Worm (Caenorhabditis elegans): Measurements from ENCODE around the gene T24F1.7.

Gene T24F1.7

ce11 chrII:11345570-11346029, 33.3 kb downstream of the T24F1.7 start, which contains the start of gene nduf-11 (continued):
- TF ChIP-seq lim-7 (GFP tag; IDR thresholded peaks at IDR 0.05) (no peak), ztf-7 (tag; optimal IDR thresholded peaks at IDR 0.05) (peak; percentile 48), attf-4 (tag; optimal IDR thresholded peaks at IDR 0.05) (no peak), set-16 (GFP tag; IDR thresholded peaks at IDR 0.05) (no peak), zfp-3 (GFP tag; conservative IDR thresholded peaks at IDR 0.05) (peak; percentile 58; the same call in 1 of the 2 replicates), nhr-11 (tag; optimal IDR thresholded peaks at IDR 0.05) (peak; percentile 53), madf-5 (GFP tag; IDR thresholded peaks at IDR 0.05) (no peak), hlh-11 (tag; optimal IDR thresholded peaks at IDR 0.05) (peak; percentile 78), egl-27 (tag; optimal IDR thresholded peaks at IDR 0.05) (no peak), spr-3 (GFP tag; optimal IDR thresholded peaks at IDR 0.05) (peak; percentile 27), T26A8.4 (GFP tag; IDR thresholded peaks at IDR 0.05) (peak; percentile 80), F37D6.2 (tag; optimal IDR thresholded peaks at IDR 0.05) (peak; percentile 68), ceh-20 (GFP tag; IDR thresholded peaks at IDR 0.05) (peak; percentile 72), hmg-1.1 (GFP tag; IDR thresholded peaks at IDR 0.05) (peak; percentile 61), unc-62 (GFP tag; optimal IDR thresholded peaks at IDR 0.05 in 1 of 2) (peak in 1 of 2 experiments; percentile 89), unc-62 (tag; optimal IDR thresholded peaks at IDR 0.05) (no peak), daf-19 (GFP tag; conservative IDR thresholded peaks at IDR 0.05) (no peak), unc-39 (tag; optimal IDR thresholded peaks at IDR 0.05) (no peak), ama-1 (optimal IDR thresholded peaks at IDR 0.05) (peak; percentile 18), zip-11 (GFP tag; IDR thresholded peaks at IDR 0.05) (no peak), lsy-2 (tag; optimal IDR thresholded peaks at IDR 0.05) (peak; percentile 6 to 92), nhr-48 (tag; optimal IDR thresholded peaks at IDR 0.05) (peak; percentile 51), nhr-28 (tag; optimal IDR thresholded peaks at IDR 0.05) (peak; percentile 51), ceh-82 (tag; optimal IDR thresholded peaks at IDR 0.05) (no peak), nhr-102 (tag; optimal IDR thresholded peaks at IDR 0.05) (peak; percentile 89), tra-1 (GFP tag; IDR thresholded peaks at IDR 0.05) (no peak), pha-4 (GFP tag; IDR thresholded peaks at IDR 0.05) (peak; percentile 77; the same call in 1 of the 2 replicates), pha-4 (tag; optimal IDR thresholded peaks at IDR 0.05) (peak; percentile 64), vab-7 (GFP tag; IDR thresholded peaks at IDR 0.05) (no peak)

ce11 chrII:11347878-11348556, 35.7 kb downstream of the T24F1.7 start, which contains the start of the genes B0491.6 and pigm-1:
Gene B0491.6 (minus strand): TSS chrII:11348343.
Gene pigm-1 (plus strand): TSS chrII:11348445.
- TF ChIP-seq php-3 (GFP tag; IDR thresholded peaks at IDR 0.05) (no peak), mxl-3 (GFP tag; optimal IDR thresholded peaks at IDR 0.05) (peak; percentile 6), nhr-48 (tag; optimal IDR thresholded peaks at IDR 0.05) (peak; percentile 16), madf-5 (GFP tag; IDR thresholded peaks at IDR 0.05) (no peak), F37D6.2 (tag; optimal IDR thresholded peaks at IDR 0.05) (peak; percentile 45), nhr-237 (tag; optimal IDR thresholded peaks at IDR 0.05) (no peak), mep-1 (tag; optimal IDR thresholded peaks at IDR 0.05) (peak; percentile 71), ctbp-1 (GFP tag; IDR thresholded peaks at IDR 0.05) (peak; percentile 50; the same call in 1 of the 2 replicates), ceh-82 (tag; optimal IDR thresholded peaks at IDR 0.05) (no peak), dmd-6 (GFP tag; IDR thresholded peaks at IDR 0.05) (peak; percentile 47), dmd-8 (GFP tag; IDR thresholded peaks at IDR 0.05) (no peak), nhr-28 (tag; optimal IDR thresholded peaks at IDR 0.05) (peak; percentile 15), fkh-10 (GFP tag; optimal IDR thresholded peaks at IDR 0.05) (peak; percentile 76), lsy-2 (tag; optimal IDR thresholded peaks at IDR 0.05) (peak; percentile 39 to 82), sdz-12 (GFP tag; optimal IDR thresholded peaks at IDR 0.05) (no peak), mdl-1 (tag; optimal IDR thresholded peaks at IDR 0.05) (peak in 1 of 2 experiments; percentile 56), snpc-1.2 (GFP tag; IDR thresholded peaks at IDR 0.05) (no peak), daf-16 (GFP tag; optimal IDR thresholded peaks at IDR 0.05) (no peak), daf-16 (tag; optimal IDR thresholded peaks at IDR 0.05) (peak; percentile 48), unc-62 (GFP tag; optimal IDR thresholded peaks at IDR 0.05 in 1 of 2) (peak in 1 of 2 experiments; percentile 83), unc-62 (tag; optimal IDR thresholded peaks at IDR 0.05) (no peak), unc-39 (tag; optimal IDR thresholded peaks at IDR 0.05) (no peak), dpl-1 (GFP tag; optimal IDR thresholded peaks at IDR 0.05) (peak; percentile 77), dve-1 (tag; optimal IDR thresholded peaks at IDR 0.05; ENCODE audit: insufficient read depth) (peak; percentile 76), spr-1 (tag; optimal IDR thresholded peaks at IDR 0.05) (peak; percentile 49), T20F7.1 (GFP tag; optimal IDR thresholded peaks at IDR 0.05) (peak; percentile 71), hlh-30 (tag; optimal IDR thresholded peaks at IDR 0.05; ENCODE audit: insufficient read depth) (peak; percentile 90), ces-1 (GFP tag; optimal IDR thresholded peaks at IDR 0.05) (peak; percentile 63), hlh-11 (tag; optimal IDR thresholded peaks at IDR 0.05) (peak; percentile 70), hif-1 (tag; optimal IDR thresholded peaks at IDR 0.05) (peak in 1 of 2 experiments; percentile 32)
